Fruit fly (Drosophila melanogaster) whole organism, prepupa: ENCODE measurements around the gene CG14042.

Experiments
- CG11902 ChIP-seq: fragments of 200-800 bp; sonication (Bioruptor generic); optimal IDR thresholded peaks from 3 replicates; lab custom pipeline; 2016; ENCODE audit warnings: missing biosample characterization, missing genetic modification characterization
- CG15336 ChIP-seq: fragments of 200-800 bp; sonication (Bioruptor generic); IDR thresholded peaks from 2 replicates; pipeline ENCODE4 v1.3.6; 2022; ENCODE audit warnings: missing biosample characterization, missing genetic modification characterization
- CG31627 ChIP-seq: fragments of 200-800 bp; sonication (Bioruptor generic); optimal IDR thresholded peaks from 3 replicates; lab custom pipeline; 2016; ENCODE audit warnings: missing biosample characterization, missing genetic modification characterization
- CG32006 ChIP-seq: fragments of 200-800 bp; sonication (Bioruptor generic); optimal IDR thresholded peaks from 3 replicates; lab custom pipeline; 2017; ENCODE audit warnings: missing biosample characterization, mild to moderate bottlenecking, missing genetic modification characterization
- CG34406 ChIP-seq: fragments of 200-800 bp; sonication (Bioruptor generic); optimal IDR thresholded peaks from 3 replicates; lab custom pipeline; 2016; ENCODE audit warnings: missing biosample characterization, missing genetic modification characterization
- CG6163 ChIP-seq: fragments of 200-800 bp; sonication (Bioruptor generic); IDR thresholded peaks from 3 replicates; pipeline ENCODE4 v1.3.6; 2022; ENCODE audit warnings: missing biosample characterization, missing genetic modification characterization
- CG6276 ChIP-seq: fragments of 200-800 bp; sonication (Bioruptor generic); optimal IDR thresholded peaks from 2 replicates; lab custom pipeline; 2017; ENCODE audit warnings: missing biosample characterization, mild to moderate bottlenecking, missing genetic modification characterization
- CG6792 ChIP-seq: fragments of 200-800 bp; sonication (Bioruptor generic); optimal IDR thresholded peaks from 3 replicates; lab custom pipeline; 2016; ENCODE audit warnings: missing biosample characterization, missing genetic modification characterization
- CG6808 ChIP-seq: fragments of 200-800 bp; sonication (Bioruptor generic); optimal IDR thresholded peaks from 3 replicates; lab custom pipeline; 2017; ENCODE audit warnings: missing biosample characterization, missing genetic modification characterization, mild to moderate bottlenecking, moderate library complexity, missing genetic modification reagents
- CG8119 ChIP-seq: fragments of 200-800 bp; sonication (Bioruptor generic); IDR thresholded peaks from 3 replicates; pipeline ENCODE4 v1.3.6; 2022; ENCODE audit warnings: missing biosample characterization, missing genetic modification characterization
- Eip75B ChIP-seq: fragments of 200-800 bp; sonication (Bioruptor generic); optimal IDR thresholded peaks from 3 replicates; lab custom pipeline; 2016; ENCODE audit warnings: missing biosample characterization, missing genetic modification characterization
- Eip78C ChIP-seq: fragments of 200-800 bp; sonication (Bioruptor generic); peaks from one replicate; lab custom pipeline; 2016; ENCODE audit warnings: missing biosample characterization, missing genetic modification characterization
- Ets21C ChIP-seq: fragments of 200-800 bp; sonication (Bioruptor generic); optimal IDR thresholded peaks from 3 replicates; lab custom pipeline; 2016; ENCODE audit warnings: missing biosample characterization, missing genetic modification characterization
- Gug ChIP-seq: fragments of 200-800 bp; sonication (Bioruptor generic); IDR thresholded peaks from 2 replicates; pipeline ENCODE4 v1.3.6; 2022; ENCODE audit warnings: missing biosample characterization, missing genetic modification characterization
- Hr39 ChIP-seq: fragments of 200-800 bp; sonication (Bioruptor generic); optimal IDR thresholded peaks from 2 replicates; lab custom pipeline; 2016; ENCODE audit warnings: missing biosample characterization, missing genetic modification characterization
- Hr4 ChIP-seq: fragments of 200-800 bp; sonication (Bioruptor generic); optimal IDR thresholded peaks from 3 replicates; lab custom pipeline; 2016; ENCODE audit warnings: missing biosample characterization, missing genetic modification characterization
- Lpt ChIP-seq: fragments of 200-800 bp; sonication (Bioruptor generic); optimal IDR thresholded peaks from 3 replicates; lab custom pipeline; 2016; ENCODE audit warnings: missing biosample characterization, missing genetic modification characterization
- OdsH ChIP-seq: fragments of 200-800 bp; sonication (Bioruptor generic); optimal IDR thresholded peaks from 3 replicates; lab custom pipeline; 2016; ENCODE audit warnings: missing biosample characterization, missing genetic modification characterization
- Sox14 ChIP-seq: fragments of 200-800 bp; sonication (Bioruptor generic); optimal IDR thresholded peaks from 3 replicates; lab custom pipeline; 2016; ENCODE audit warnings: missing biosample characterization, missing genetic modification characterization
- achi ChIP-seq: fragments of 200-800 bp; sonication (Bioruptor generic); optimal IDR thresholded peaks from 3 replicates; lab custom pipeline; 2016; ENCODE audit warnings: missing biosample characterization, missing genetic modification characterization
- cyc ChIP-seq: fragments of 200-800 bp; sonication (Bioruptor generic); optimal IDR thresholded peaks from 3 replicates; lab custom pipeline; 2016; ENCODE audit warnings: missing biosample characterization, missing genetic modification characterization
- dac ChIP-seq: fragments of 200-800 bp; sonication (Bioruptor generic); optimal IDR thresholded peaks from 2 replicates; lab custom pipeline; 2017; ENCODE audit warnings: missing biosample characterization, mild to moderate bottlenecking, missing genetic modification characterization
- dsx ChIP-seq: fragments of 200-800 bp; optimal IDR thresholded peaks from 3 replicates; lab custom pipeline; 2019; ENCODE audit warnings: missing biosample characterization, mild to moderate bottlenecking, missing genetic modification characterization, moderate library complexity; ENCODE audit not compliant: poor library complexity, severe bottlenecking
- eg ChIP-seq: fragments of 200-800 bp; sonication (Bioruptor generic); IDR thresholded peaks from 3 replicates; pipeline ENCODE4 v1.3.6; 2022; ENCODE audit warnings: missing biosample characterization, missing genetic modification characterization
- esn ChIP-seq: fragments of 200-800 bp; sonication (Bioruptor generic); optimal IDR thresholded peaks from 2 replicates; lab custom pipeline; 2016; ENCODE audit warnings: missing biosample characterization, mild to moderate bottlenecking, missing genetic modification characterization, moderate library complexity
- fkh ChIP-seq: fragments of 200-800 bp; sonication (Bioruptor generic); optimal IDR thresholded peaks from 3 replicates; lab custom pipeline; 2017; ENCODE audit warnings: missing biosample characterization, mild to moderate bottlenecking, missing genetic modification characterization, moderate library complexity
- lz ChIP-seq: fragments of 200-800 bp; sonication (Bioruptor generic); optimal IDR thresholded peaks from 3 replicates; lab custom pipeline; 2016; ENCODE audit warnings: missing biosample characterization, missing genetic modification characterization
- net ChIP-seq: fragments of 200-800 bp; sonication (Bioruptor generic); optimal IDR thresholded peaks from 3 replicates; lab custom pipeline; 2016; ENCODE audit warnings: missing biosample characterization, missing genetic modification characterization
- salr ChIP-seq, 2 experiments: fragments of 200-800 bp; sonication (Bioruptor generic); optimal IDR thresholded peaks; 3 replicates each; lab custom pipeline; 2016 to 2018; ENCODE audit warnings: missing biosample characterization in 2 of 2, missing genetic modification characterization in 2 of 2, mild to moderate bottlenecking in 1 of 2
- ss ChIP-seq, 2 experiments: fragments of 200-800 bp; sonication (Bioruptor generic); optimal IDR thresholded peaks; 2 replicates in 1 of 2; 3 replicates in 1 of 2; lab custom pipeline; 2017 to 2018; ENCODE audit warnings: mild to moderate bottlenecking in 2 of 2, missing biosample characterization in 2 of 2, missing genetic modification characterization in 2 of 2, moderate library complexity in 1 of 2
- svp ChIP-seq: fragments of 200-800 bp; sonication (Bioruptor generic); peaks from one replicate; lab custom pipeline; 2016; ENCODE audit warnings: missing biosample characterization, missing genetic modification characterization
- topi ChIP-seq: fragments of 200-800 bp; sonication (Bioruptor generic); optimal IDR thresholded peaks from 3 replicates; lab custom pipeline; 2016; ENCODE audit warnings: missing biosample characterization, missing genetic modification characterization
- vri ChIP-seq: fragments of 200-800 bp; sonication (Bioruptor generic); optimal IDR thresholded peaks from 3 replicates; lab custom pipeline; 2016; ENCODE audit warnings: missing biosample characterization, mild to moderate bottlenecking, missing genetic modification characterization

The CG14042 gene

DNA sequence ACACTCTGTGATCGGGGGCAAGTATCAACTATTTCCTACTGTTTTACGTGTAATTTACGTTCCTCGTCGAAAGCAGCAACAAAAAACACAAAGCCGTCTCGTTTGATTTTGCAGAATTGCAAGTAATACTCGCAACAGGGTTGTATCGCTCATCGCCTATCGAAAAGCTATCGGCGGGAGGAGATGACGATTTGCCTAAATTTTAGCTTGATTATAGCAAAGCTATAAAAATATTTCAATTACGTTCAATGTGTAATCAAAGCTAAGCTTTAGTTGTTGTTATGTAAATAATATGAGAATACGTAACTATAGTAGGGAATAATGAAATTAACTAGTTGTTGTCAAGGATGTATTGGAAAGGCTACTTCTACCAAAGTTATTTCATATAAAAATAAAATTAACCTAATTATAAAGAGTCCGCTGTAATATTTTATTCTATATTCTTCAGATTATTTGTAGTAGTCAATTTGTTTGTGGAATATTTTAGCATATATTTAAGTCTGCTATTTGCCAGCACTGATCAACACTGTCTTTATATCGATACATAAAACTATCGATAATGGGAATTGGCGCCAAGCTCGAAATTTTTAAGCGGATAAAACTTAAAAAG lies 22.2 kb downstream of the CG14042 start, which contains the start of gene Rpn11 (continued):
- TF ChIP-seq CG6276 (GFP tag; lab: Kevin White, UChicago) (no peak), Ets21C (peak; percentile 44), net (GFP tag; lab: Kevin White, UChicago) (peak; percentile 37), salr (GFP tag; optimal IDR thresholded peaks at IDR 0.05; lab: Kevin White, UChicago) (no peak), Lpt (GFP tag; lab: Kevin White, UChicago) (no peak), fkh (peak; percentile 4), CG11902 (GFP tag; lab: Kevin White, UChicago) (peak; percentile 0), CG15336 (0 out of 2 replicates have a peak, but pooled peaks have one; percentile 19), Sox14 (GFP tag; lab: Kevin White, UChicago) (peak; percentile 74), Gug (GFP tag; lab: Robert Waterston, UW) (0 out of 2 replicates have a peak, but pooled peaks have one; percentile 12), CG6792 (GFP tag; lab: Kevin White, UChicago) (peak; percentile 48), CG34406 (GFP tag; lab: Kevin White, UChicago) (peak; percentile 39), CG6808 (GFP tag; lab: Kevin White, UChicago) (no peak), dsx (GFP tag; lab: Kevin White, UChicago) (peak; percentile 45), lz (GFP tag; lab: Kevin White, UChicago) (peak; percentile 66), CG31627 (peak; percentile 35), OdsH (peak; percentile 49)

DNA sequence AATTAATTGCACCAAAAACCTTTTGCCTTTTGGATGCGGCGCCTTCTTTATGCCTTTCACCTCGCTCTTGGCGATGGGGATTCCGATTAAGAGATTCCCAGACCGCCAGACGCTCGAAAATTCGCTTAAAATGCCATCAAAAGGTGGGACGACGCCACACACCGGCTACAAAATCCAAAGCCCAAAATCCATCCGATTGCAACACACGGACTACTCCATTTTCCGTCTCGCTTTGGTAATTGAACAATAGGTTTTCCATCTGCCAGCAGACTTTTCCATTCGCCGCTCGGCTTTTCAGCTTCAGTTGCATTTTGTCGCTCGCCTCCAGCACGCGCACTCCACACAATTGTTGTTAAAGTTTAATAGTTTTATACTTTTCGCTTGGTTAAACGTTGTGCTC lies 23.0 kb downstream of the CG14042 start, which contains the start of gene qtc:
qtc (plus strand) TSS at position 301 of the 400 bp plus-strand sequence.
- TF ChIP-seq Sox14 (GFP tag; lab: Kevin White, UChicago) = no peak
- TF ChIP-seq CG6163 (GFP tag; lab: Robert Waterston, UW) = 0 out of 3 replicates have a peak, but pooled peaks have one; percentile 8

DNA sequence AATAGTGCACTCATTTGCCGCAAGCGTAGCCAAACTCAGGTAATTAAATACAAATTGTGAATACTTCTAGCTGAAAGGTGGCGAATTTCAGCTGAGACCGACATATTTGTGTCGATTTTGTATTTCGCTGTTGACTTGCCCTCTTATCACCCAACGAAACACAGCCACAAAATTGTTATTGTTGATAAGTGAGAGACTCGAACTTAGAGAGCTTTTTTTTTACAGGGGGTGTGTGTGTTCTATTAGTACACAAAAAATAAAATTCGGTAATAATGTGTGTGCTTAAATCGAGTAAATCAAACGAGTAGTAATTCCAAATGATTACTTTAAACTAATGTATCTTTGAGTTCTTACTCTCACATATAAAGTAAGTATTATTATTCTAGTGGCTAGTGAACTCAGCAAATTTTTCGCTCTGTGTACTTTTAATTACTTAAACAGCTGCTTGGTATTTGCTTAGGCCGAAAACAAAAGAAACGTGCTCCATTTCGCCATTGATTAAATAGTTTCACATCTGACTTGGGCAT lies 23.5 kb downstream of the CG14042 start:
- TF ChIP-seq CG8119 (GFP tag; lab: Robert Waterston, UW) (no peak), Eip78C (GFP tag; lab: Kevin White, UChicago) (peak; percentile 58), achi (GFP tag; lab: Kevin White, UChicago) (no peak), vri (GFP tag; lab: Kevin White, UChicago) (peak; percentile 76), Sox14 (GFP tag; lab: Kevin White, UChicago) (peak; percentile 11), CG31627 (peak; percentile 41), ss (GFP tag; optimal IDR thresholded peaks at IDR 0.05; lab: Kevin White, UChicago) (no peak), CG32006 (GFP tag; lab: Kevin White, UChicago) (no peak), svp (GFP tag; lab: Kevin White, UChicago) (peak; percentile 74), esn (GFP tag; lab: Kevin White, UChicago) (peak; percentile 73), lz (GFP tag; lab: Kevin White, UChicago) (peak; percentile 54), Hr39 (peak; percentile 44), cyc (GFP tag; lab: Kevin White, UChicago) (peak; percentile 5), topi (peak; percentile 35), CG6792 (GFP tag; lab: Kevin White, UChicago) (peak; percentile 13), CG6163 (GFP tag; lab: Robert Waterston, UW) (peak; percentile 46; the same call in 1 of the 3 replicates), CG15336 (0 out of 2 replicates have a peak, but pooled peaks have one; percentile 21), Hr4 (GFP tag; lab: Kevin White, UChicago) (peak; percentile 14), fkh (peak; percentile 87), Eip75B (GFP tag; lab: Kevin White, UChicago) (peak; percentile 16), dac (GFP tag; lab: Kevin White, UChicago) (no peak), eg (GFP tag; lab: Robert Waterston, UW) (peak; percentile 49; the same call in 1 of the 3 replicates)
